Fruit fly (Drosophila melanogaster): ENCODE results near the gene Sfxn1-3.

Sfxn1-3 gene

DNA sequence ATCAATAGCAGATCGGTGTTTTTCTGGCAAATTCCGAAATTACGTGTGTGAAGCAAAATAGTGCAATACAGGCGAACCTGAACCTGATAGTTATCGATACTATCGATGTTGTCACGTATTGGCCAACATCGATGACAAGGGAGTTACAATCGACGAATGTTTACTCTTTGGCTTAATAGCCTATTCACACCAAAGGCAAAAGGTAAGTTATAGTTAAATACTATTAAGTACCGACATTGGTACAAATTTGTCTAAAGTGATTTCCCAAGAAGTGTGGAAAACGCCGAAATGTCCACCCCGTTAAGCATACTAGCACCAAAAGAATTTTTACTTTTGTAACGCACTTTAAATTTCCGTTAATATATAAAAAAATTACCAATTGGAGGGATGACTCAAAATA, 44.4 kb upstream of the Sfxn1-3 start, which contains the start of gene CG9776 (continued):
- no peak for TF ChIP-seq prd (optimal IDR thresholded peaks at IDR 0.05)
- peak; percentile 54; the same call in 2 of the 3 replicates for TF ChIP-seq prd (GFP tag; IDR thresholded peaks at IDR 0.05)
- TF ChIP-seq fu2 (GFP tag; optimal IDR thresholded peaks at IDR 0.05), result peak; percentile 52
- peak; percentile 21 for TF ChIP-seq CG3838 (GFP tag; optimal IDR thresholded peaks at IDR 0.05)
- no peak for TF ChIP-seq gcm2 (GFP tag; optimal IDR thresholded peaks at IDR 0.05)
- no peak for TF ChIP-seq CG3407 (GFP tag; optimal IDR thresholded peaks at IDR 0.05)
- TF ChIP-seq Tbp (GFP tag; optimal IDR thresholded peaks at IDR 0.05), result no peak
- no peak for TF ChIP-seq sr (GFP tag; IDR thresholded peaks at IDR 0.05)
- no peak for TF ChIP-seq CG7556 (GFP tag; optimal IDR thresholded peaks at IDR 0.05)
- TF ChIP-seq CG31224 (GFP tag; IDR thresholded peaks at IDR 0.05), result peak; percentile 44
- TF ChIP-seq CkIIα-i1 (GFP tag; IDR thresholded peaks at IDR 0.05), result 0 out of 2 replicates have a peak, but pooled peaks have one; percentile 4
- TF ChIP-seq CG1792 (GFP tag; optimal IDR thresholded peaks at IDR 0.05), result peak; percentile 24
- no peak for TF ChIP-seq CG12236 (GFP tag; optimal IDR thresholded peaks at IDR 0.05)
- TF ChIP-seq CG9609 (GFP tag; optimal IDR thresholded peaks at IDR 0.05), result peak; percentile 65
- no peak for TF ChIP-seq CG14050 (GFP tag; IDR thresholded peaks at IDR 0.05)
- no peak for TF ChIP-seq sc (optimal IDR thresholded peaks at IDR 0.05)
- peak; percentile 9 for TF ChIP-seq sc (GFP tag; optimal IDR thresholded peaks at IDR 0.05)
- TF ChIP-seq CG3847 (GFP tag; IDR thresholded peaks at IDR 0.05), result peak; percentile 42; the same call in 1 of the 2 replicates
- TF ChIP-seq CG7928 (GFP tag; optimal IDR thresholded peaks at IDR 0.05), result no peak
- TF ChIP-seq hth (optimal IDR thresholded peaks at IDR 0.05), result no peak
- peak; percentile 53; the same call in 2 of the 3 replicates for TF ChIP-seq ken (GFP tag; IDR thresholded peaks at IDR 0.05)
- TF ChIP-seq CG8388 (GFP tag; optimal IDR thresholded peaks at IDR 0.05), result no peak
- TF ChIP-seq pnt (GFP tag; optimal IDR thresholded peaks at IDR 0.05), result peak; percentile 65
- TF ChIP-seq BEAF-32 (GFP tag; optimal IDR thresholded peaks at IDR 0.05), result peak; percentile 98
- no peak for TF ChIP-seq gem (tag; optimal IDR thresholded peaks at IDR 0.05)
- no peak for TF ChIP-seq bcd (GFP tag; optimal IDR thresholded peaks at IDR 0.05)
- no peak for TF ChIP-seq pb (GFP tag; optimal IDR thresholded peaks at IDR 0.05)
- TF ChIP-seq CG9215 (GFP tag; IDR thresholded peaks at IDR 0.05), result no peak
- peak; percentile 35 for TF ChIP-seq chn (GFP tag; optimal IDR thresholded peaks at IDR 0.05)
- TF ChIP-seq salm (tag; optimal IDR thresholded peaks at IDR 0.05), result no peak
- TF ChIP-seq Side (GFP tag; optimal IDR thresholded peaks at IDR 0.05), result peak; percentile 43
- TF ChIP-seq Med (GFP tag), result peak; percentile 93
- no peak for TF ChIP-seq sug (tag; optimal IDR thresholded peaks at IDR 0.05)
- TF ChIP-seq CG15514 (GFP tag; optimal IDR thresholded peaks at IDR 0.05), result peak; percentile 96
- TF ChIP-seq unc-4 (GFP tag; IDR thresholded peaks at IDR 0.05; ENCODE audit: partially characterized antibody), result peak; percentile 96
- peak; percentile 35 for TF ChIP-seq CG13775 (GFP tag; optimal IDR thresholded peaks at IDR 0.05)
- no peak for TF ChIP-seq Spps (tag; optimal IDR thresholded peaks at IDR 0.05)
- TF ChIP-seq wdn (GFP tag; IDR thresholded peaks at IDR 0.05), result peak; percentile 63; the same call in 1 of the 2 replicates
- TF ChIP-seq da (GFP tag; optimal IDR thresholded peaks at IDR 0.05), result peak; percentile 34
- TF ChIP-seq CG9797 (GFP tag; optimal IDR thresholded peaks at IDR 0.05), result peak; percentile 51
- TF ChIP-seq CG17186 (GFP tag; optimal IDR thresholded peaks at IDR 0.05), result peak; percentile 83
- peak; percentile 95 for TF ChIP-seq sna (GFP tag; IDR thresholded peaks at IDR 0.05; ENCODE audit: partially characterized antibody)
- peak; percentile 53 for TF ChIP-seq luna (GFP tag; optimal IDR thresholded peaks at IDR 0.05)
- TF ChIP-seq CG3726 (GFP tag; IDR thresholded peaks at IDR 0.05), result no peak
- TF ChIP-seq Abd-B (GFP tag; optimal IDR thresholded peaks at IDR 0.05), result no peak
- TF ChIP-seq tup (GFP tag; optimal IDR thresholded peaks at IDR 0.05), result peak; percentile 19
- no peak for TF ChIP-seq MTF-1 (GFP tag; optimal IDR thresholded peaks at IDR 0.05; ENCODE audit: borderline replicate concordance)
- no peak for TF ChIP-seq CG2202 (tag; optimal IDR thresholded peaks at IDR 0.05)
- TF ChIP-seq CG32772 (GFP tag; IDR thresholded peaks at IDR 0.05), result no peak
- TF ChIP-seq HLH4C (GFP tag; IDR thresholded peaks at IDR 0.05; ENCODE audit: partially characterized antibody), result peak; percentile 97
- TF ChIP-seq ac (GFP tag; optimal IDR thresholded peaks at IDR 0.05), result no peak
- TF ChIP-seq CG8924 (tag; optimal IDR thresholded peaks at IDR 0.05), result no peak
